Worm (Caenorhabditis elegans) whole organism, L3 larva: Measurements from ENCODE around the gene sto-4.

Source experiments
- ceh-82 ChIP-seq: fragments of 150-350 bp; optimal IDR thresholded peaks from 2 replicates; lab custom pipeline; 2014; ENCODE audit warnings: missing biosample characterization, missing genetic modification characterization
- ceh-9 ChIP-seq: sonication (generic microtip); optimal IDR thresholded peaks from 2 replicates; lab custom pipeline; 2018; ENCODE audit warnings: missing biosample characterization, missing genetic modification characterization
- fkh-10 ChIP-seq: sonication (generic microtip); optimal IDR thresholded peaks from 2 replicates; lab custom pipeline; 2017; ENCODE audit warnings: missing biosample characterization, missing genetic modification reagents, missing genetic modification characterization
- fos-1 ChIP-seq: fragments of 150-350 bp; optimal IDR thresholded peaks from 2 replicates; lab custom pipeline; 2014; ENCODE audit warnings: missing biosample characterization, missing genetic modification characterization
- mdl-1 ChIP-seq: fragments of 150-350 bp; optimal IDR thresholded peaks from 2 replicates; lab custom pipeline; 2014; ENCODE audit warnings: missing biosample characterization, missing genetic modification characterization
- nhr-237 ChIP-seq: fragments of 150-350 bp; optimal IDR thresholded peaks from 2 replicates; lab custom pipeline; 2014; ENCODE audit warnings: missing biosample characterization, missing genetic modification characterization
- nhr-76 ChIP-seq: fragments of 150-350 bp; sonication (generic microtip); optimal IDR thresholded peaks from 5 replicates; lab custom pipeline; 2014; ENCODE audit warnings: missing biosample characterization, missing genetic modification characterization
- nhr-77 ChIP-seq: fragments of 150-350 bp; optimal IDR thresholded peaks from 2 replicates; lab custom pipeline; 2014; ENCODE audit warnings: missing biosample characterization, missing genetic modification characterization
- pha-4 ChIP-seq: fragments of 150-350 bp; optimal IDR thresholded peaks from 2 replicates; lab custom pipeline; 2014; ENCODE audit warnings: missing biosample characterization, missing genetic modification reagents, missing genetic modification characterization
- pqm-1 ChIP-seq: fragments of 150-350 bp; optimal IDR thresholded peaks from 2 replicates; lab custom pipeline; 2017; ENCODE audit warnings: missing biosample characterization, missing genetic modification characterization, inconsistent platforms
- unc-39 ChIP-seq: sonication (generic microtip); optimal IDR thresholded peaks from 4 replicates; lab custom pipeline; 2017; ENCODE audit warnings: missing biosample characterization, missing genetic modification characterization
- unc-62 ChIP-seq: fragments of 150-350 bp; sonication (generic microtip); optimal IDR thresholded peaks from 4 replicates; lab custom pipeline; 2014; ENCODE audit warnings: missing biosample characterization, missing genetic modification reagents, missing genetic modification characterization
- zag-1 ChIP-seq: fragments of 150-350 bp; optimal IDR thresholded peaks from 2 replicates; lab custom pipeline; 2014; ENCODE audit warnings: missing biosample characterization, missing genetic modification characterization
- ztf-4 ChIP-seq: fragments of 150-350 bp; optimal IDR thresholded peaks from 2 replicates; lab custom pipeline; 2014; ENCODE audit warnings: missing biosample characterization, missing genetic modification characterization

- TF ChIP-seq ztf-4 (tag; lab: Kevin White, UChicago) (no peak), pqm-1 (tag; lab: Kevin White, UChicago) (peak; percentile 42), fkh-10 (GFP tag; lab: Kevin White, UChicago) (no peak), unc-62 (GFP tag; lab: Kevin White, UChicago) (no peak), ceh-82 (tag; lab: Kevin White, UChicago) (no peak), zag-1 (tag; lab: Kevin White, UChicago) (no peak), mdl-1 (tag; lab: Kevin White, UChicago) (no peak), nhr-76 (tag; lab: Kevin White, UChicago) (no peak), nhr-77 (tag; lab: Kevin White, UChicago) (no peak), ceh-9 (tag; lab: Kevin White, UChicago) (no peak), unc-39 (tag; lab: Kevin White, UChicago) (no peak), nhr-237 (tag; lab: Kevin White, UChicago) (no peak), pha-4 (tag; lab: Kevin White, UChicago) (peak; percentile 86), fos-1 (tag; lab: Kevin White, UChicago) (no peak)
Measured at ce11 chrX:11656519-11657006, 12.6 kb downstream of the sto-4 start, which contains the start of gene T04F8.2.
